Fruit fly (Drosophila melanogaster) whole organism, pupa: ENCODE measurements around the gene dsd.

ENCODE experiments used
- CG10348 ChIP-seq: fragments of 200-800 bp; sonication (Bioruptor generic); IDR thresholded peaks from 2 replicates; pipeline ENCODE4 v1.3.6; 2022; ENCODE audit warnings: missing biosample characterization, missing genetic modification characterization
- CG12605 ChIP-seq: fragments of 200-800 bp; sonication (Bioruptor generic); IDR thresholded peaks from 2 replicates; pipeline ENCODE4 v1.3.6; 2022; ENCODE audit warnings: missing biosample characterization, missing genetic modification characterization
- CG13204 ChIP-seq: fragments of 200-800 bp; sonication (Bioruptor generic); optimal IDR thresholded peaks from 2 replicates; lab custom pipeline; 2018; ENCODE audit warnings: missing biosample characterization, mild to moderate bottlenecking, missing genetic modification characterization, moderate library complexity
- CG14655 ChIP-seq: fragments of 200-800 bp; sonication (Bioruptor generic); optimal IDR thresholded peaks from 3 replicates; lab custom pipeline; 2017; ENCODE audit warnings: mild to moderate bottlenecking, missing biosample characterization, missing genetic modification reagents, missing genetic modification characterization
- CG15710 ChIP-seq: fragments of 200-800 bp; sonication (Bioruptor generic); optimal IDR thresholded peaks from 2 replicates; lab custom pipeline; 2018; ENCODE audit warnings: missing biosample characterization, mild to moderate bottlenecking, missing genetic modification characterization, moderate library complexity
- CG17806 ChIP-seq: fragments of 200-800 bp; sonication (Bioruptor generic); optimal IDR thresholded peaks from 2 replicates; lab custom pipeline; 2018; ENCODE audit warnings: missing biosample characterization, mild to moderate bottlenecking, missing genetic modification characterization, moderate library complexity
- CG32121 ChIP-seq: fragments of 200-800 bp; sonication (Bioruptor generic); IDR thresholded peaks from 2 replicates; pipeline ENCODE4 v1.3.6; 2022; ENCODE audit warnings: missing biosample characterization, missing genetic modification characterization
- CG34367 ChIP-seq: fragments of 200-800 bp; sonication (Bioruptor generic); optimal IDR thresholded peaks from 2 replicates; lab custom pipeline; 2018; ENCODE audit warnings: missing biosample characterization, mild to moderate bottlenecking, missing genetic modification characterization
- CG4496 ChIP-seq: fragments of 200-800 bp; sonication (Bioruptor generic); IDR thresholded peaks from 3 replicates; pipeline ENCODE4 v1.3.6; 2022; ENCODE audit warnings: missing biosample characterization, missing genetic modification characterization
- CG8159 ChIP-seq: fragments of 200-800 bp; sonication (Bioruptor generic); optimal IDR thresholded peaks from 3 replicates; lab custom pipeline; 2018; ENCODE audit warnings: missing biosample characterization, mild to moderate bottlenecking, missing genetic modification characterization, moderate library complexity
- CG8301 ChIP-seq: fragments of 200-800 bp; sonication (Bioruptor generic); optimal IDR thresholded peaks from 2 replicates; lab custom pipeline; 2018; ENCODE audit warnings: missing biosample characterization, mild to moderate bottlenecking, missing genetic modification characterization
- CG9948 ChIP-seq: fragments of 200-800 bp; sonication (Bioruptor generic); optimal IDR thresholded peaks from 2 replicates; lab custom pipeline; 2018; ENCODE audit warnings: missing biosample characterization, mild to moderate bottlenecking, missing genetic modification characterization, moderate library complexity
- D1 ChIP-seq: fragments of 200-800 bp; sonication (Bioruptor generic); optimal IDR thresholded peaks from 2 replicates; lab custom pipeline; 2018; ENCODE audit warnings: missing biosample characterization, mild to moderate bottlenecking, missing genetic modification characterization, moderate library complexity
- EcR ChIP-seq: fragments of 200-800 bp; sonication (Bioruptor generic); optimal IDR thresholded peaks from 3 replicates; lab custom pipeline; 2019; ENCODE audit warnings: missing biosample characterization, missing genetic modification characterization, mild to moderate bottlenecking, moderate library complexity, missing genetic modification reagents
- Ets98B ChIP-seq: fragments of 200-800 bp; sonication (Bioruptor generic); IDR thresholded peaks from 2 replicates; pipeline ENCODE4 v1.3.6; 2022; ENCODE audit warnings: missing biosample characterization, missing genetic modification characterization
- Pif1A ChIP-seq: fragments of 200-800 bp; sonication (Bioruptor generic); optimal IDR thresholded peaks from 3 replicates; lab custom pipeline; 2016; ENCODE audit warnings: missing biosample characterization, missing genetic modification characterization
- Pif1B ChIP-seq: fragments of 200-800 bp; sonication (Bioruptor generic); optimal IDR thresholded peaks from 3 replicates; lab custom pipeline; 2016; ENCODE audit warnings: missing biosample characterization, missing genetic modification characterization
- Snoo ChIP-seq: fragments of 200-800 bp; sonication (Bioruptor generic); optimal IDR thresholded peaks from 3 replicates; lab custom pipeline; 2017; ENCODE audit warnings: missing biosample characterization, mild to moderate bottlenecking, missing genetic modification characterization, inconsistent platforms
- fd96Ca ChIP-seq: fragments of 200-800 bp; sonication (Bioruptor generic); IDR thresholded peaks from 3 replicates; pipeline ENCODE4 v1.3.6; 2022; ENCODE audit warnings: missing biosample characterization, missing genetic modification characterization
- gl ChIP-seq: fragments of 200-800 bp; sonication (Bioruptor generic); optimal IDR thresholded peaks from 2 replicates; lab custom pipeline; 2018; ENCODE audit warnings: missing biosample characterization, mild to moderate bottlenecking, missing genetic modification characterization
- rn ChIP-seq: fragments of 200-800 bp; sonication (Bioruptor generic); IDR thresholded peaks from 2 replicates; pipeline ENCODE4 v1.3.6; 2022; ENCODE audit warnings: missing biosample characterization, missing genetic modification characterization

dsd gene

dm6 chr3R:27647817-27648216, 40.6 kb upstream of the dsd start:
- TF ChIP-seq gl (tag; lab: Kevin White, UChicago), result no peak
- TF ChIP-seq CG14655, result no peak
- TF ChIP-seq Ets98B (GFP tag; lab: Robert Waterston, UW), result no peak
- TF ChIP-seq EcR (GFP tag; lab: Kevin White, UChicago), result no peak
- no peak for TF ChIP-seq Snoo (tag; lab: Kevin White, UChicago)
- TF ChIP-seq D1 (tag; lab: Kevin White, UChicago), result no peak
- no peak for TF ChIP-seq CG17806 (tag; lab: Kevin White, UChicago)
- no peak for TF ChIP-seq Pif1A (GFP tag; lab: Kevin White, UChicago)
- no peak for TF ChIP-seq fd96Ca (GFP tag; lab: Robert Waterston, UW)
- no peak for TF ChIP-seq CG8159
- TF ChIP-seq CG10348, result no peak
- TF ChIP-seq, all 21 proteins: peak for 0

DNA sequence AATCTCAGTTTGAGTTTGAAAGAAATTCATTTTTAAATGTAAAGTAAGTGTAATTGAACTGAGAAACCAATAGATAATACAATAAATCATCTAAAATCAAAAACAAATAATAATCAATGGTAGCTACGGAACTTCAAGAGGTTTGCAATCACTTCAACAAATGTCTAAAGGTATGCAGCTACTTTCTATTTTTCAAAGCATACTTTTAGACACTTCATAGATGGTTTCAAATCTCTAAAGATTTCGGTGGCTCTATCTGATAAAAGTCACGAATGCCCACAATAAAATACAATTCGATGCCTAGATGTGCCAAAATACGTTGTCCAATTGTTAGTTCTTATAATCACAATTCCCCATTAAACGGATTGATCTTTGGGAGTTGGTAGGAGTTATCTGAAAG, 35.9 kb upstream of the dsd start:
- no peak for TF ChIP-seq CG12605
- TF ChIP-seq CG14655, result no peak
- TF ChIP-seq CG4496, result no peak
- TF ChIP-seq Ets98B (GFP tag; lab: Robert Waterston, UW), result no peak
- no peak for TF ChIP-seq fd96Ca (GFP tag; lab: Robert Waterston, UW)

DNA sequence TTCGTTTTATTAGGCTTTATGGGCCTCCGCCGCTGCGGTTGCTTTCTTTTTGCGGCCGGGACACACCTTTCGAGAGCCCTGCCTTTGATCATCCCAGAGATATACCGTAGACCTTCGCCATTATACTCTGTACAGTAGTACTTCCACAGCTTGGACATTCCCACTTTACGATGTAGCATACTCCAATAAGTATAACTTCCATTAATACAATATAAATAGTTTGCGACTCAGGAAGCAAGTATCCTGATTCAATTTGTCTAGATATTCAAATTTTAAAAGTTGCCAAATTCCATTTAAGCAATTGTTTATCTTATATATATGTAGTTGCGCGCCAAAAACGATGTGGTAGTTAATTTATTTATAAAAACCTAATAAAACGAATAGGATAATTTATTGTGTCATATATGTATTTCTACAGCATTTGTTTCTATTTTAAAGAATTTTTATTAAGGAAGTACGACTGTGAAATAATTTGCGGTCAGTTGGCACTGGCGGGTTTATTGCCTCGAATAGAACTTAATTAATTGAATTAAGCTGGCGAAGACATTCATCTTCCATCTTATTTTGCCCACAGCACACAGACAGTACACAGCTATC, 30.2 kb upstream of the dsd start:
- TF ChIP-seq Pif1B (no peak), CG15710 (peak; percentile 0), CG8159 (peak; percentile 22)

DNA sequence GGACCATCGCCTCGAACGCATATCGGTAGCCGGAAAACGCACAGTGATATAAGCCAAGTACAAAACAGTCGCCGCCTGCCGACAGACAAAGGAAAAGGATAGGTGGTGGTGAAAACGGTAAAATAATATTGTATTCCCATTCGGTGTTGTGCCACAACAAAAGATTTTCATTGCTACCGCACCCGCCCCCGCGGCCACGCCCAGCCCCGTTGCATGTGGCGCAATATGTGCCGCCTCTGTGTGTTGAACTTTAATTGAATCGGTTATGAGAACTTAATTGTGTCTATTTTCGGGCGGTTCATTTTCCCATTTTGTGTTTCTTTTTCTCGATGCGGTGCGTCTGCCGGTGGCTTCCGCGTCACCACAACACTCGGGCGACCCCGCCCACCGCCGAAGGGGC, 29.5 kb upstream of the dsd start:
- no peak for TF ChIP-seq Pif1A (GFP tag; lab: Kevin White, UChicago)

- TF ChIP-seq CG34367 (tag; lab: Kevin White, UChicago) (peak; percentile 99), CG14655 (peak; percentile 100), CG12605 (peak; percentile 100), rn (peak; percentile 100), Snoo (tag; lab: Kevin White, UChicago) (peak; percentile 99), fd96Ca (GFP tag; lab: Robert Waterston, UW) (peak; percentile 99), CG17806 (tag; lab: Kevin White, UChicago) (peak; percentile 100), CG32121 (GFP tag; lab: Robert Waterston, UW) (peak; percentile 100), Pif1A (GFP tag; lab: Kevin White, UChicago) (peak; percentile 99), CG9948 (tag; lab: Kevin White, UChicago) (peak; percentile 100), D1 (tag; lab: Kevin White, UChicago) (peak; percentile 99), CG15710 (peak; percentile 100), EcR (GFP tag; lab: Kevin White, UChicago) (no peak), gl (tag; lab: Kevin White, UChicago) (peak; percentile 98), Pif1B (peak; percentile 99), CG10348 (peak; percentile 99), CG8159 (peak; percentile 100), CG13204 (GFP tag; lab: Kevin White, UChicago) (peak; percentile 97), CG8301 (tag; lab: Kevin White, UChicago) (peak; percentile 100), CG4496 (peak; percentile 100), Ets98B (GFP tag; lab: Robert Waterston, UW) (peak; percentile 100)
Observed at dm6 chr3R:27636010-27636584, 28.9 kb upstream of the dsd start, which contains the start of the genes CG5611 and Mtl. Gene CG5611 (minus strand): TSS chr3R:27636060. Gene Mtl (plus strand): TSS chr3R:27636412.

DNA sequence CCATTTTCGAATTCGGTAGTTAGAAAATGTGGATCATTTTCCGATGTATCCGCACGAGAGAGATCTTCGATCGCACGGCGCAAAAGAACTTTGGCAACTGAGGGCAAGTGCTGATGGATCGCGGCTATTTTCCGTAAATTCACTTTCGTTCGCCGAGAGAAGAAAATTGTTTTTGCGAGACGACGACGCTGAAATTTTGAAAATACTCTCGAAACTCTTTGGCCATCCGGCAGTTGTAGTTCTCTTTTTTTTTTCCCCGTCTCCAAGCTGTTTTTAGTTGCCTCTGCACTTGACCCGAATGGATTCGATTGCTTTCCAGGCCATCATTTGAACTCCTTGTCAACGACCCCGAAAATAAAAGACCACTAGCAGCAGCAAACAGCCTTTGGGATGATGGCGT, 18.7 kb upstream of the dsd start, which contains the start of gene CG5612:
TSS of gene CG5612 (minus strand) at position 101 of the 400 bp plus-strand sequence.
- TF ChIP-seq CG8159 (no peak), CG8301 (tag; lab: Kevin White, UChicago) (no peak), CG12605 (no peak), CG10348 (no peak), Snoo (tag; lab: Kevin White, UChicago) (no peak), Pif1B (no peak), gl (tag; lab: Kevin White, UChicago) (no peak), fd96Ca (GFP tag; lab: Robert Waterston, UW) (no peak), D1 (tag; lab: Kevin White, UChicago) (no peak), CG15710 (no peak), CG17806 (tag; lab: Kevin White, UChicago) (no peak), Ets98B (GFP tag; lab: Robert Waterston, UW) (no peak), Pif1A (GFP tag; lab: Kevin White, UChicago) (no peak)

DNA sequence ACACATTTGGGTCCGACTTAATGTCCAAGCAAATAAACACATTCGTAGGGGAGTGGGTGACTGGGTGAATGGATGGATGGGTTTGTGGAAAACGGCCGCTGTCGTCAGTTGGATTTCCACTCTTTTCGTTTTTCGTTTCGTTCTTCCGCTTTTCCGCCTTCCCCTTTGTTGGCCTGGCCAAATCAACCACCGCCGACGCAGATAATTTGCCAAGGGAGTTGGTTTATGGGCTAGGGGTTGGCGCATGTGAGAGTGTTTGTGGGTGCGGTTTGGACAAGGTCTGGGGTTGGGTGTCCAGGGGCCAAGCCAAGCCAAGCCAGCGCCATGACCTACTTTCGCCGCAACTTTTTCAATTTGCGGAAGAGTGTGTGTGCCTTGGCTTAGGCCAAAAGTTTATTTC, 15.8 kb upstream of the dsd start:
- no peak for TF ChIP-seq Ets98B (GFP tag; lab: Robert Waterston, UW)
- no peak for TF ChIP-seq CG32121 (GFP tag; lab: Robert Waterston, UW)
- no peak for TF ChIP-seq CG13204 (GFP tag; lab: Kevin White, UChicago)
- TF ChIP-seq CG34367 (tag; lab: Kevin White, UChicago), result no peak
- no peak for TF ChIP-seq CG4496
- TF ChIP-seq Pif1B, result no peak
- no peak for TF ChIP-seq rn
- no peak for TF ChIP-seq gl (tag; lab: Kevin White, UChicago)
- TF ChIP-seq CG10348, result no peak
- no peak for TF ChIP-seq CG8301 (tag; lab: Kevin White, UChicago)
- TF ChIP-seq CG14655, result no peak
- TF ChIP-seq CG12605, result no peak
- no peak for TF ChIP-seq D1 (tag; lab: Kevin White, UChicago)
